Worm (Caenorhabditis elegans): ENCODE results near the gene C08F8.6.

- TF ChIP-seq klf-2 (GFP tag; conservative IDR thresholded peaks at IDR 0.05) = no peak
- no peak for TF ChIP-seq tab-1 (GFP tag; IDR thresholded peaks at IDR 0.05)
- no peak for TF ChIP-seq cog-1 (tag; optimal IDR thresholded peaks at IDR 0.05)
Measured at ce11 chrIV:11169652-11170051, 4.9 kb upstream of the C08F8.6 start, which contains the start of gene nhr-67.
